Worm (Caenorhabditis elegans): ENCODE measurements around the gene F20D6.2.

ce11 chrV:8145329-8145728 is 40.5 kb upstream of the F20D6.2 start, which contains the start of gene D1014.13:
- TF ChIP-seq T22C8.4 (GFP tag; IDR thresholded peaks at IDR 0.05) (no peak), ztf-23 (GFP tag; IDR thresholded peaks at IDR 0.05) (no peak), med-1 (GFP tag; optimal IDR thresholded peaks at IDR 0.05; ENCODE audit: insufficient read depth) (no peak), klf-2 (GFP tag; conservative IDR thresholded peaks at IDR 0.05) (no peak), tab-1 (GFP tag; IDR thresholded peaks at IDR 0.05) (no peak), flt-1 (GFP tag; IDR thresholded peaks at IDR 0.05) (no peak), ztf-29 (GFP tag; IDR thresholded peaks at IDR 0.05) (no peak), cog-1 (tag; optimal IDR thresholded peaks at IDR 0.05) (no peak), ref-1 (GFP tag; conservative IDR thresholded peaks at IDR 0.05) (no peak)
